Fruit fly (Drosophila melanogaster) whole organism, embryonic: ENCODE measurements around the gene CG11085.
A peak's percentile ranks its signal among the peaks of the same experiment; 100 is the strongest.

Experiments
- CG10147 ChIP-seq: fragments of 200-800 bp; sonication (Bioruptor generic); optimal IDR thresholded peaks from 2 replicates; lab custom pipeline; 2019; ENCODE audit warnings: missing biosample characterization, mild to moderate bottlenecking, missing genetic modification characterization, moderate library complexity
- CG10366 ChIP-seq: fragments of 200-800 bp; sonication (Bioruptor generic); IDR thresholded peaks from 2 replicates; pipeline ENCODE4 v1.3.6; 2022; ENCODE audit warnings: missing biosample characterization, missing genetic modification characterization
- CG12299 ChIP-seq: fragments of 200-800 bp; sonication (Bioruptor generic); optimal IDR thresholded peaks from 2 replicates; lab custom pipeline; 2018; ENCODE audit warnings: missing biosample characterization, mild to moderate bottlenecking, missing genetic modification characterization
- CG12769 ChIP-seq: fragments of 200-800 bp; sonication (Bioruptor generic); optimal IDR thresholded peaks from 2 replicates; lab custom pipeline; 2019; ENCODE audit warnings: missing biosample characterization, mild to moderate bottlenecking, missing genetic modification characterization, moderate library complexity
- CG13296 ChIP-seq: fragments of 200-800 bp; sonication (Bioruptor generic); optimal IDR thresholded peaks from 3 replicates; lab custom pipeline; 2018; ENCODE audit warnings: missing biosample characterization, mild to moderate bottlenecking, missing genetic modification characterization
- CG1529 ChIP-seq: fragments of 200-800 bp; sonication (Bioruptor generic); optimal IDR thresholded peaks from 3 replicates; lab custom pipeline; 2018; ENCODE audit warnings: missing biosample characterization, missing genetic modification characterization
- CG16813 ChIP-seq: fragments of 200-800 bp; sonication (Bioruptor generic); IDR thresholded peaks from 3 replicates; pipeline ENCODE4 v1.3.6; 2022; ENCODE audit warnings: missing biosample characterization, missing genetic modification characterization; ENCODE audit not compliant: partially characterized antibody
- CG16815 ChIP-seq: fragments of 200-800 bp; sonication (Bioruptor generic); optimal IDR thresholded peaks from 3 replicates; lab custom pipeline; 2017; ENCODE audit warnings: missing biosample characterization, mild to moderate bottlenecking, missing genetic modification characterization
- CG17829 ChIP-seq: fragments of 200-800 bp; optimal IDR thresholded peaks from 2 replicates; lab custom pipeline; 2019; ENCODE audit warnings: missing biosample characterization, mild to moderate bottlenecking, missing genetic modification characterization, moderate library complexity
- CG2120 ChIP-seq: fragments of 200-800 bp; sonication (Bioruptor generic); optimal IDR thresholded peaks from 3 replicates; lab custom pipeline; 2016; ENCODE audit warnings: missing biosample characterization, missing genetic modification characterization
- CG3065 ChIP-seq: fragments of 200-800 bp; sonication (Bioruptor generic); optimal IDR thresholded peaks from 2 replicates; lab custom pipeline; 2016; ENCODE audit warnings: missing biosample characterization, missing genetic modification characterization
- CG3163 ChIP-seq: fragments of 200-800 bp; sonication (Bioruptor generic); optimal IDR thresholded peaks from 3 replicates; lab custom pipeline; 2016; ENCODE audit warnings: missing biosample characterization, missing genetic modification characterization
- CG32532 ChIP-seq: fragments of 200-800 bp; sonication (Bioruptor generic); IDR thresholded peaks from 2 replicates; pipeline ENCODE4 v1.3.6; 2022; ENCODE audit warnings: missing biosample characterization, missing genetic modification characterization
- CG43689 ChIP-seq: fragments of 200-800 bp; sonication (Bioruptor generic); IDR thresholded peaks from 2 replicates; pipeline ENCODE4 v1.3.6; 2022; ENCODE audit warnings: missing biosample characterization, missing genetic modification characterization
- CG4707 ChIP-seq: fragments of 200-800 bp; sonication (Bioruptor generic); optimal IDR thresholded peaks from 2 replicates; lab custom pipeline; 2018; ENCODE audit warnings: missing biosample characterization, mild to moderate bottlenecking, missing genetic modification characterization, moderate library complexity
- CG5245 ChIP-seq: fragments of 200-800 bp; sonication (Bioruptor generic); optimal IDR thresholded peaks from 3 replicates; lab custom pipeline; 2016; ENCODE audit warnings: missing biosample characterization, missing genetic modification characterization
- CG6272 ChIP-seq: fragments of 200-800 bp; sonication (Bioruptor generic); IDR thresholded peaks from 2 replicates; pipeline ENCODE4 v1.3.6; 2022; ENCODE audit warnings: missing biosample characterization, missing genetic modification characterization
- CG6813 ChIP-seq: fragments of 200-800 bp; sonication (Bioruptor generic); optimal IDR thresholded peaks from 2 replicates; lab custom pipeline; 2017; ENCODE audit warnings: missing biosample characterization, missing genetic modification characterization, mild to moderate bottlenecking, moderate library complexity, missing genetic modification reagents
- CG8290 ChIP-seq, 3 experiments: fragments of 200-800 bp; sonication (Bioruptor generic); optimal IDR thresholded peaks; 2 replicates each; lab custom pipeline; 2016 to 2019; ENCODE audit warnings: missing biosample characterization in 3 of 3, missing genetic modification characterization in 3 of 3, mild to moderate bottlenecking in 2 of 3, moderate library complexity in 1 of 3
- CHES-1-like ChIP-seq: fragments of 200-800 bp; sonication (Bioruptor generic); optimal IDR thresholded peaks from 2 replicates; lab custom pipeline; 2016; ENCODE audit warnings: missing biosample characterization, missing genetic modification characterization
- D ChIP-seq, 2 experiments: fragments of 200-800 bp in 1 of 2; fragments of >200 bp in 1 of 2; sonication (Bioruptor generic) in 1 of 2; optimal IDR thresholded peaks; 2 replicates in 1 of 2; 3 replicates in 1 of 2; lab custom pipeline; 2017; ENCODE audit warnings: mild to moderate bottlenecking in 1 of 2, missing biosample characterization in 1 of 2, missing genetic modification characterization in 1 of 2, missing genetic modification reagents in 1 of 2
- Dek ChIP-seq: fragments of 200-800 bp; sonication (Bioruptor generic); optimal IDR thresholded peaks from 3 replicates; lab custom pipeline; 2019; ENCODE audit warnings: missing biosample characterization, mild to moderate bottlenecking, missing genetic modification characterization, moderate library complexity
- Dll ChIP-seq: fragments of 200-800 bp; sonication (Bioruptor generic); IDR thresholded peaks from 4 replicates; pipeline ENCODE4 v1.3.6; 2022; ENCODE audit warnings: missing biosample characterization, missing genetic modification characterization; ENCODE audit not compliant: partially characterized antibody
- Dp ChIP-seq: fragments of 200-800 bp; sonication (Bioruptor generic); optimal IDR thresholded peaks from 2 replicates; lab custom pipeline; 2018; ENCODE audit warnings: missing biosample characterization, mild to moderate bottlenecking, missing genetic modification characterization, moderate library complexity
- Drgx ChIP-seq: fragments of 200-800 bp; sonication (Bioruptor generic); IDR thresholded peaks from 2 replicates; pipeline ENCODE4 v1.3.6; 2022; ENCODE audit warnings: missing biosample characterization, missing genetic modification characterization
- Hr78 ChIP-seq, 2 experiments: fragments of 200-800 bp in 1 of 2; fragments of >200 bp in 1 of 2; sonication (Bioruptor generic) in 1 of 2; optimal IDR thresholded peaks; 2 replicates each; lab custom pipeline; 2017 to 2019; ENCODE audit warnings: missing biosample characterization in 2 of 2, missing genetic modification characterization in 2 of 2, mild to moderate bottlenecking in 1 of 2, moderate library complexity in 1 of 2
- Meics ChIP-seq: fragments of 200-800 bp; sonication (Bioruptor generic); optimal IDR thresholded peaks from 2 replicates; lab custom pipeline; 2017; ENCODE audit warnings: missing biosample characterization, mild to moderate bottlenecking, missing genetic modification characterization
- Nf-YC ChIP-seq: fragments of 200-800 bp; optimal IDR thresholded peaks from 3 replicates; lab custom pipeline; 2019; ENCODE audit warnings: missing biosample characterization, mild to moderate bottlenecking, missing genetic modification characterization, moderate library complexity
- PHDP ChIP-seq: fragments of 200-800 bp; sonication (Bioruptor generic); optimal IDR thresholded peaks from 3 replicates; lab custom pipeline; 2018; ENCODE audit warnings: missing biosample characterization, mild to moderate bottlenecking, missing genetic modification characterization, moderate library complexity
- Rfx ChIP-seq: fragments of 200-800 bp; sonication (Bioruptor generic); IDR thresholded peaks from 2 replicates; pipeline ENCODE4 v1.3.6; 2022; ENCODE audit warnings: missing biosample characterization, missing genetic modification characterization
- bbx ChIP-seq: fragments of 200-800 bp; sonication (Bioruptor generic); IDR thresholded peaks from 2 replicates; pipeline ENCODE4 v1.3.6; 2022; ENCODE audit warnings: missing biosample characterization, missing genetic modification characterization; ENCODE audit not compliant: partially characterized antibody
- btn ChIP-seq: fragments of 200-800 bp; sonication (Bioruptor generic); optimal IDR thresholded peaks from 2 replicates; lab custom pipeline; 2016; ENCODE audit warnings: missing biosample characterization, missing genetic modification characterization
- cas ChIP-seq: fragments of 200-800 bp; sonication (Bioruptor generic); IDR thresholded peaks from 2 replicates; pipeline ENCODE4 v1.3.6; 2022; ENCODE audit warnings: missing biosample characterization, missing genetic modification characterization
- caup ChIP-seq: fragments of 200-800 bp; sonication (Bioruptor generic); optimal IDR thresholded peaks from 3 replicates; lab custom pipeline; 2017; ENCODE audit warnings: missing biosample characterization, mild to moderate bottlenecking, missing genetic modification characterization, moderate library complexity; ENCODE audit not compliant: severe bottlenecking
- ci ChIP-seq: fragments of 200-800 bp; sonication (Bioruptor generic); IDR thresholded peaks from 3 replicates; pipeline ENCODE4 v1.3.6; 2022; ENCODE audit warnings: missing biosample characterization, missing genetic modification characterization
- dysf ChIP-seq: fragments of 200-800 bp; sonication (Bioruptor generic); IDR thresholded peaks from 3 replicates; pipeline ENCODE4 v1.3.6; 2022; ENCODE audit warnings: missing biosample characterization, missing genetic modification characterization
- fd96Cb ChIP-seq: fragments of 200-800 bp; sonication (Bioruptor generic); optimal IDR thresholded peaks from 2 replicates; lab custom pipeline; 2018; ENCODE audit warnings: missing biosample characterization, mild to moderate bottlenecking, missing genetic modification characterization, moderate library complexity
- fu2 ChIP-seq: fragments of 200-800 bp; sonication (Bioruptor generic); optimal IDR thresholded peaks from 2 replicates; lab custom pipeline; 2016; ENCODE audit warnings: missing biosample characterization, missing genetic modification characterization
- nerfin-1 ChIP-seq: fragments of 200-800 bp; sonication (Bioruptor generic); optimal IDR thresholded peaks from 3 replicates; lab custom pipeline; 2019; ENCODE audit warnings: missing biosample characterization, mild to moderate bottlenecking, missing genetic modification characterization, moderate library complexity
- org-1 ChIP-seq: fragments of 200-800 bp; sonication (Bioruptor generic); optimal IDR thresholded peaks from 2 replicates; lab custom pipeline; 2017; ENCODE audit warnings: missing biosample characterization, missing genetic modification characterization
- pzg ChIP-seq: fragments of 200-800 bp; sonication (Bioruptor generic); optimal IDR thresholded peaks from 3 replicates; lab custom pipeline; 2018; ENCODE audit warnings: missing biosample characterization, mild to moderate bottlenecking, missing genetic modification characterization, moderate library complexity
- sc ChIP-seq, 3 experiments: fragments of >200 bp in 2 of 3; fragments of 200-800 bp in 1 of 3; sonication (Bioruptor generic) in 1 of 3; optimal IDR thresholded peaks; 2 replicates in 2 of 3; 3 replicates in 1 of 3; lab custom pipeline; 2017; ENCODE audit warnings: mild to moderate bottlenecking in 1 of 3, missing biosample characterization in 1 of 3, missing genetic modification characterization in 1 of 3, missing genetic modification reagents in 1 of 3
- slbo ChIP-seq: fragments of 200-800 bp; sonication (Bioruptor generic); IDR thresholded peaks from 2 replicates; pipeline ENCODE4 v1.3.6; 2022; ENCODE audit warnings: missing biosample characterization, missing genetic modification characterization
- slp2 ChIP-seq: fragments of 200-800 bp; sonication (Bioruptor generic); optimal IDR thresholded peaks from 2 replicates; lab custom pipeline; 2016; ENCODE audit warnings: missing biosample characterization, missing genetic modification characterization
- stwl ChIP-seq: fragments of 200-800 bp; sonication (Bioruptor generic); optimal IDR thresholded peaks from 3 replicates; lab custom pipeline; 2018; ENCODE audit warnings: missing biosample characterization, mild to moderate bottlenecking, missing genetic modification characterization, moderate library complexity
- yki ChIP-seq: fragments of >200 bp; optimal IDR thresholded peaks from 3 replicates; lab custom pipeline; 2018

The CG11085 gene

DNA sequence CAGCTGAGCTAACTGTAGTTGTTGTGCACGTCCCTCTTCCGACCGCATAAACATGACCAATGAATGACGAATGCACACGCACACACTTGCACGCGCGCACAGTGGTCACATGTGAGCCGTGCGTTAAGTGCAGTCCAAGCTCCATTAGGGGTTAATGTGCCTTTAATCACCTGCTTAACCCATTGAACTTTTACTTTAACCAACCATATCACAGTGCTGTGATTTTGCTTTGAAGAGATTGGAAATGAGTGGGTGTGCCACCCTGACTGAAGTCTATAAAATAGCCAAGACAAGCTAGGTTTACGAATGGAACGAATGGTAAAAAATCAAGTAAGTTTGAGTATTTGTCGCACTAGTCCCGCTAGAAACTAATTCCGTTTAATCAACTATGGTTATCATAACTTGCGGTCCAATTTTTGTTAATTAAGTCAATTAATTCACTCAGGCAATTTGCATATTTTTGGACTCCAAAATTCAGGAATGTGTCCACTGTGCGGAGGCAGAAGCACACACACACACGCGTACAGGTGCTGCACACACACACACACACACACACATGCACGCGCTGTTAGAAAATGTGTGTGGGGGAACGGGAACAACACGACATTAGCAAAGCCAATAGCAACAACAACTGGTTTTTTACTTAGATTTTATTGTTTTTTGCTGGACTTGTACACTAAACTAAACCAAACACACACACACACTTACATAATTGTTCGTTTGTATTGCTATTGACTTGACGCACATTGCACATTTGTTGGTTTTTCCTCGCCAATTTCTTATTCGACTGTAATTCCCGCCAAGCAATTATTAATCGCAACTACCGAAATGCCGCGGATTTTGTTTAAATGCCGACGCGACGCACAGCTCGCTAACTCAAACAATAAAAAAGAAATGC lies 24.6 kb upstream of the CG11085 start (continued):
- TF ChIP-seq CG4707 (GFP tag; lab: Kevin White, UChicago): peak; percentile 89
- no peak for TF ChIP-seq Dll
- peak; percentile 61 for TF ChIP-seq Meics (GFP tag; lab: Kevin White, UChicago)
- TF ChIP-seq CG3163 (GFP tag; lab: Kevin White, UChicago): peak; percentile 40
- TF ChIP-seq PHDP (tag; lab: Kevin White, UChicago): peak; percentile 25
- TF ChIP-seq btn (GFP tag; lab: Kevin White, UChicago): peak; percentile 40
- TF ChIP-seq Drgx (GFP tag; lab: Robert Waterston, UW): peak; percentile 11; the same call in 1 of the 2 replicates
- TF ChIP-seq CG32532 (GFP tag; lab: Robert Waterston, UW): peak; percentile 42; the same call in 1 of the 2 replicates
- TF ChIP-seq slp2 (GFP tag; lab: Kevin White, UChicago): no peak
- TF ChIP-seq fu2: no peak
- peak; percentile 36 for TF ChIP-seq CG6813 (GFP tag; lab: Kevin White, UChicago)
- TF ChIP-seq org-1 (GFP tag; lab: Kevin White, UChicago): peak; percentile 56
- TF ChIP-seq ci: no peak; the same call in 1 of the 3 replicates
- TF ChIP-seq CG16813 (GFP tag; lab: Robert Waterston, UW): peak; percentile 41; the same call in 2 of the 3 replicates
- TF ChIP-seq stwl (tag; lab: Kevin White, UChicago): no peak
- TF ChIP-seq CG3065 (GFP tag; lab: Kevin White, UChicago): no peak
- TF ChIP-seq CG1529 (GFP tag; lab: Kevin White, UChicago): peak; percentile 53
- no peak for TF ChIP-seq CG10147 (GFP tag; lab: Kevin White, UChicago)
- TF ChIP-seq CG12769 (tag; lab: Kevin White, UChicago): peak; percentile 62
- TF ChIP-seq CG17829 (tag; lab: Kevin White, UChicago): peak; percentile 47
- TF ChIP-seq CG5245 (GFP tag; lab: Kevin White, UChicago): no peak
- no peak for TF ChIP-seq CG13296
- TF ChIP-seq fd96Cb (tag; lab: Kevin White, UChicago): peak; percentile 52
- TF ChIP-seq Hr78 (GFP tag; optimal IDR thresholded peaks at IDR 0.05; lab: Kevin White, UChicago): peak in 1 of 2 experiments; percentile 66
- no peak for TF ChIP-seq sc (optimal IDR thresholded peaks at IDR 0.05; lab: Kevin White, UChicago)
- TF ChIP-seq sc (GFP tag; optimal IDR thresholded peaks at IDR 0.05; lab: Kevin White, UChicago): peak; percentile 35
- 0 out of 3 replicates have a peak, but pooled peaks have one; percentile 41 for TF ChIP-seq dysf (GFP tag; lab: Robert Waterston, UW)
- peak; percentile 50 for TF ChIP-seq CG16815 (GFP tag; lab: Kevin White, UChicago)
- TF ChIP-seq bbx: no peak
- TF ChIP-seq CG2120 (GFP tag; lab: Kevin White, UChicago): peak; percentile 31
- peak; percentile 45 for TF ChIP-seq nerfin-1 (tag; lab: Kevin White, UChicago)
- no peak for TF ChIP-seq CG12299 (tag; lab: Kevin White, UChicago)
- no peak for TF ChIP-seq CG6272
- TF ChIP-seq pzg: no peak
- no peak; the same call in 1 of the 2 replicates for TF ChIP-seq slbo
- TF ChIP-seq caup (GFP tag; lab: Kevin White, UChicago): peak; percentile 22
- TF ChIP-seq cas (GFP tag; lab: Robert Waterston, UW): no peak
- TF ChIP-seq CG10366 (GFP tag; lab: Robert Waterston, UW): no peak
- TF ChIP-seq Rfx (GFP tag; lab: Robert Waterston, UW): 0 out of 2 replicates have a peak, but pooled peaks have one; percentile 9
- peak; percentile 56 for TF ChIP-seq Nf-YC (tag; lab: Kevin White, UChicago)
- no peak for TF ChIP-seq yki (lab: Kevin White, UChicago)
- TF ChIP-seq CHES-1-like (GFP tag; lab: Kevin White, UChicago): peak; percentile 55
- TF ChIP-seq CG43689 (GFP tag; lab: Robert Waterston, UW): no peak
- TF ChIP-seq Dek (tag; lab: Kevin White, UChicago): no peak
- peak; percentile 10 for TF ChIP-seq CG8290 (GFP tag; optimal IDR thresholded peaks at IDR 0.05; lab: Kevin White, UChicago)
- TF ChIP-seq CG8290 (tag; optimal IDR thresholded peaks at IDR 0.05; lab: Kevin White, UChicago): peak in 1 of 2 experiments; percentile 37
- TF ChIP-seq Dp (GFP tag; lab: Kevin White, UChicago): no peak
- TF ChIP-seq D (optimal IDR thresholded peaks at IDR 0.05; lab: Kevin White, UChicago): no peak
- peak; percentile 35 for TF ChIP-seq D (GFP tag; optimal IDR thresholded peaks at IDR 0.05; lab: Kevin White, UChicago)
